Worm (Caenorhabditis elegans) whole organism, L1 larva: ENCODE results near the gene ceh-39.

Experiments
- Y116A8C.19 ChIP-seq: sonication (generic microtip); optimal IDR thresholded peaks from 2 replicates; lab custom pipeline; 2016; ENCODE audit warnings: missing compliant biosample characterization, missing genetic modification characterization, borderline replicate concordance
- ama-1 ChIP-seq: fragments of 150-350 bp; optimal IDR thresholded peaks from 2 replicates; lab custom pipeline; 2014
- irx-1 ChIP-seq: sonication (generic microtip); optimal IDR thresholded peaks from 2 replicates; lab custom pipeline; 2016; ENCODE audit warnings: missing genetic modification characterization, missing compliant biosample characterization
- jun-1 ChIP-seq: fragments of 150-350 bp; optimal IDR thresholded peaks from 2 replicates; lab custom pipeline; 2014; ENCODE audit warnings: missing biosample characterization, missing genetic modification reagents, missing genetic modification characterization
- lin-13 ChIP-seq: fragments of 150-350 bp; optimal IDR thresholded peaks from 2 replicates; lab custom pipeline; 2014; ENCODE audit warnings: missing biosample characterization, missing genetic modification reagents, missing genetic modification characterization
- nhr-19 ChIP-seq: fragments of 200-800 bp; sonication (Bioruptor generic); conservative IDR thresholded peaks from 2 replicates; pipeline ENCODE4 v1.3.6; 2022; ENCODE audit warnings: missing genetic modification characterization, missing compliant biosample characterization
- nhr-71 ChIP-seq: sonication (generic microtip); optimal IDR thresholded peaks from 2 replicates; lab custom pipeline; 2016; ENCODE audit warnings: mild to moderate bottlenecking, missing genetic modification characterization, moderate library complexity, missing compliant biosample characterization
- swsn-7 ChIP-seq: sonication (generic microtip); optimal IDR thresholded peaks from 2 replicates; lab custom pipeline; 2016; ENCODE audit warnings: missing genetic modification characterization, missing compliant biosample characterization
- unc-62 ChIP-seq: fragments of 150-350 bp; optimal IDR thresholded peaks from 2 replicates; lab custom pipeline; 2014; ENCODE audit warnings: missing biosample characterization, missing genetic modification reagents, missing genetic modification characterization

DNA sequence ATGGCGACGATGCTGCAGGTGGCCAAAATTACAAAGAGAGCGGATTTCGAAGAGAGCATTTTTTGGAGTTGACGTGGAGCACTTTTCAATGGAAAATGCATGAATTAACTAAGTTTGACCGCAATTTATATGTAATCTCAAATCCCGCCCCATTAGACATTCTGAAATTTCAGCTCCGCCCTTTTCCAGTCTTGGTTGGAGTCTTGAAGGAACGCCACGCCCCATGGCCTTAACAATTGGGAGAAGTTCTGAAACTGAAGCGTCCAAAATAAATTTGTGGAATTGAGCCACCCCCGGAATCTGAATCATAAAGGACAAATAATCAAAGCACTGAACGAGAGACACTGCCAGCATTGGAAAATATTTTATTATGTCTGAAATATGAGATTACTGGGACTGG lies 41.3 kb upstream of the ceh-39 start, which contains the start of gene B0294.1:
- no peak for TF ChIP-seq irx-1 (tag; lab: Kevin White, UChicago)
- TF ChIP-seq ama-1 (lab: Kevin White, UChicago), result no peak
- no peak for TF ChIP-seq jun-1 (tag; lab: Kevin White, UChicago)
- TF ChIP-seq nhr-71 (tag; lab: Kevin White, UChicago), result no peak
- TF ChIP-seq nhr-19 (GFP tag; lab: Robert Waterston, UW), result no peak
- no peak for TF ChIP-seq lin-13 (GFP tag; lab: Kevin White, UChicago)
- TF ChIP-seq unc-62, result no peak
- no peak for TF ChIP-seq Y116A8C.19
- TF ChIP-seq swsn-7, result no peak
